Worm (Caenorhabditis elegans): ENCODE results near the gene enu-3.2.

DNA sequence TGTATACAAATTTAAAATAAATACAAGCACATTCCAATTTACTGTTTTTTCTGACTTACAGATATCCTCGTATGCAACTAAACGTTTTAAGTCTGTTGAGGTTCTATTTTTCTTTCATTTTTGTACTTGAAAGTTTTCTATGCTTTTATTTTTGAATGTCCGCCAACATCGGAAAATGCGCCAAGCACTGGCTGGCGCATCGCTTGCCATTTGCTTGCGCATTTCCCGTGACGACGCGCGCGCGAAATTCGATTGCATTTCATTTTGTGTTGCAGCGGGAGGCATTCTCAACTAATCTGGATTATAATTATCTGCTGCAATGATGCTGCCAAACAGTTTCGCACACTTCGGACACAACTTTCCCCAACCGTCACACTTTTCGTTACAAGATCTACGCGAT lies 28.1 kb downstream of the enu-3.2 start, which contains the start of gene fbxl-2:
- TF ChIP-seq flt-1 (GFP tag; IDR thresholded peaks at IDR 0.05) (peak; percentile 87), cog-1 (tag; optimal IDR thresholded peaks at IDR 0.05) (peak; percentile 81), ref-1 (GFP tag; conservative IDR thresholded peaks at IDR 0.05) (0 out of 2 replicates have a peak, but pooled peaks have one; percentile 35), klf-2 (GFP tag; conservative IDR thresholded peaks at IDR 0.05) (peak; percentile 77; the same call in 1 of the 2 replicates), ztf-29 (GFP tag; IDR thresholded peaks at IDR 0.05) (peak; percentile 66)

Data from whole organism, midembryonic.